Worm (Caenorhabditis elegans) whole organism, mixed stage, embryonic: ENCODE results near the gene W02D7.8.

Source experiments
- blmp-1 ChIP-seq: fragments of 150-350 bp; optimal IDR thresholded peaks from 2 replicates; lab custom pipeline; 2014; ENCODE audit warnings: missing biosample characterization, missing genetic modification characterization
- elt-1 ChIP-seq: sonication (generic microtip); optimal IDR thresholded peaks from 2 replicates; lab custom pipeline; 2017; ENCODE audit warnings: missing genetic modification characterization, mild to moderate bottlenecking, missing compliant biosample characterization, antibody characterized with exemption, moderate library complexity, borderline replicate concordance; ENCODE audit not compliant: insufficient read depth
- nhr-28 ChIP-seq: fragments of 150-350 bp; optimal IDR thresholded peaks from 2 replicates; lab custom pipeline; 2014; ENCODE audit warnings: missing biosample characterization, missing genetic modification characterization
- unc-39 ChIP-seq: fragments of 150-350 bp; optimal IDR thresholded peaks from 2 replicates; lab custom pipeline; 2014; ENCODE audit warnings: missing biosample characterization, missing genetic modification characterization

ce11 chrV:8300935-8301535 is 5.2 kb downstream of the W02D7.8 start, which contains the start of gene W02D7.6:
- TF ChIP-seq unc-39 (tag; lab: Kevin White, UChicago) (no peak), elt-1 (tag; lab: Kevin White, UChicago) (no peak), nhr-28 (no peak), blmp-1 (tag; lab: Kevin White, UChicago) (no peak)
